Fruit fly (Drosophila melanogaster) whole organism, wandering third instar larva: Measurements from ENCODE around the gene Axs.

ENCODE experiments used
- CG32264 ChIP-seq: fragments of 200-800 bp; sonication (Bioruptor generic); optimal IDR thresholded peaks from 2 replicates; lab custom pipeline; 2016; ENCODE audit warnings: missing biosample characterization, missing genetic modification characterization
- Dfd ChIP-seq: fragments of >200 bp; optimal IDR thresholded peaks from 2 replicates; lab custom pipeline; 2017; ENCODE audit warnings: missing biosample characterization, missing genetic modification characterization
- Dif ChIP-seq: fragments of 200-275, 200-300 bp; sonication (Bioruptor generic); optimal IDR thresholded peaks from 2 replicates; lab custom pipeline; 2018; ENCODE audit warnings: missing biosample characterization, missing genetic modification characterization; ENCODE audit not compliant: partially characterized antibody
- GATAd ChIP-seq: sonication (Bioruptor generic); optimal IDR thresholded peaks from 2 replicates; lab custom pipeline; 2016; ENCODE audit warnings: missing biosample characterization, missing genetic modification characterization
- Hnf4 ChIP-seq: fragments of 200-800 bp; sonication (Bioruptor generic); optimal IDR thresholded peaks from 2 replicates; lab custom pipeline; 2016; ENCODE audit warnings: missing biosample characterization, mild to moderate bottlenecking, missing genetic modification characterization
- Hr78 ChIP-seq: fragments of >200 bp; optimal IDR thresholded peaks from 2 replicates; lab custom pipeline; 2017; ENCODE audit warnings: missing biosample characterization, missing genetic modification characterization
- Myc ChIP-seq: fragments of >200 bp; optimal IDR thresholded peaks from 2 replicates; lab custom pipeline; 2017
- N ChIP-seq: fragments of >200 bp; optimal IDR thresholded peaks from 2 replicates; lab custom pipeline; 2018; ENCODE audit warnings: missing biosample characterization, missing external identifiers, missing genetic modification characterization
- Rel ChIP-seq, 2 experiments: fragments of 200-800 bp; sonication (Bioruptor generic) in 1 of 2; optimal IDR thresholded peaks; 2 replicates in 1 of 2; 3 replicates in 1 of 2; lab custom pipeline; 2016 to 2019; ENCODE audit warnings: mild to moderate bottlenecking in 2 of 2, missing biosample characterization in 2 of 2, missing genetic modification characterization in 2 of 2, moderate library complexity in 1 of 2
- Vsx2 ChIP-seq: fragments of 200-300, 225-300 bp; sonication (Bioruptor generic); optimal IDR thresholded peaks from 2 replicates; lab custom pipeline; 2018; ENCODE audit warnings: missing biosample characterization, missing genetic modification characterization; ENCODE audit not compliant: partially characterized antibody
- brk ChIP-seq: fragments of 200-800 bp; sonication (Bioruptor generic); optimal IDR thresholded peaks from 2 replicates; lab custom pipeline; 2016; ENCODE audit warnings: missing biosample characterization, mild to moderate bottlenecking, missing genetic modification characterization
- dl ChIP-seq, 2 experiments: fragments of 175-275, 200-275 bp in 1 of 2; fragments of 200-275 bp in 1 of 2; sonication (Bioruptor generic); optimal IDR thresholded peaks; lab custom pipeline; 2018; ENCODE audit warnings: mild to moderate bottlenecking in 2 of 2, missing biosample characterization in 2 of 2, missing genetic modification characterization in 2 of 2, moderate library complexity in 2 of 2; ENCODE audit not compliant: partially characterized antibody in 2 of 2, insufficient read depth in 1 of 2
- dmrt93B ChIP-seq: fragments of 200-800 bp; sonication (Bioruptor generic); optimal IDR thresholded peaks from 2 replicates; lab custom pipeline; 2018; ENCODE audit warnings: missing biosample characterization, mild to moderate bottlenecking, missing genetic modification characterization
- ey ChIP-seq: fragments of 200-800 bp; sonication (Bioruptor generic); optimal IDR thresholded peaks from 2 replicates; lab custom pipeline; 2016; ENCODE audit warnings: missing biosample characterization, missing genetic modification characterization
- foxo ChIP-seq, 2 experiments: fragments of 200-800 bp; sonication (Bioruptor generic); optimal IDR thresholded peaks; 2 replicates in 1 of 2; 3 replicates in 1 of 2; lab custom pipeline; 2016 to 2017; ENCODE audit warnings: missing biosample characterization in 2 of 2, missing genetic modification characterization in 2 of 2
- fru ChIP-seq: fragments of 200-800 bp; sonication (Bioruptor generic); optimal IDR thresholded peaks from 3 replicates; lab custom pipeline; 2016; ENCODE audit warnings: missing biosample characterization, mild to moderate bottlenecking, missing genetic modification characterization
- h ChIP-seq: fragments of 200-800 bp; sonication (Bioruptor generic); optimal IDR thresholded peaks from 3 replicates; lab custom pipeline; 2016; ENCODE audit warnings: missing biosample characterization, mild to moderate bottlenecking, missing genetic modification characterization
- jim ChIP-seq: fragments of 175-275, 200-325 bp; sonication (Bioruptor generic); optimal IDR thresholded peaks from 2 replicates; lab custom pipeline; 2016; ENCODE audit warnings: missing biosample characterization, mild to moderate bottlenecking, missing genetic modification characterization
- psq ChIP-seq: fragments of 200-800 bp; sonication (Bioruptor generic); optimal IDR thresholded peaks from 3 replicates; lab custom pipeline; 2017; ENCODE audit warnings: missing biosample characterization, mild to moderate bottlenecking, missing genetic modification characterization, moderate library complexity
- sv ChIP-seq: fragments of 200-800 bp; sonication (Bioruptor generic); optimal IDR thresholded peaks from 3 replicates; lab custom pipeline; 2016; ENCODE audit warnings: missing biosample characterization, missing genetic modification characterization
- tai ChIP-seq: sonication (Bioruptor generic); optimal IDR thresholded peaks from 2 replicates; lab custom pipeline; 2016; ENCODE audit warnings: missing biosample characterization, missing genetic modification characterization
- usp ChIP-seq: fragments of >200 bp; optimal IDR thresholded peaks from 2 replicates; lab custom pipeline; 2017; ENCODE audit warnings: missing biosample characterization, missing genetic modification characterization
- woc ChIP-seq: sonication (Bioruptor generic); optimal IDR thresholded peaks from 2 replicates; lab custom pipeline; 2016; ENCODE audit warnings: missing biosample characterization, mild to moderate bottlenecking, missing genetic modification characterization

Gene Axs

DNA sequence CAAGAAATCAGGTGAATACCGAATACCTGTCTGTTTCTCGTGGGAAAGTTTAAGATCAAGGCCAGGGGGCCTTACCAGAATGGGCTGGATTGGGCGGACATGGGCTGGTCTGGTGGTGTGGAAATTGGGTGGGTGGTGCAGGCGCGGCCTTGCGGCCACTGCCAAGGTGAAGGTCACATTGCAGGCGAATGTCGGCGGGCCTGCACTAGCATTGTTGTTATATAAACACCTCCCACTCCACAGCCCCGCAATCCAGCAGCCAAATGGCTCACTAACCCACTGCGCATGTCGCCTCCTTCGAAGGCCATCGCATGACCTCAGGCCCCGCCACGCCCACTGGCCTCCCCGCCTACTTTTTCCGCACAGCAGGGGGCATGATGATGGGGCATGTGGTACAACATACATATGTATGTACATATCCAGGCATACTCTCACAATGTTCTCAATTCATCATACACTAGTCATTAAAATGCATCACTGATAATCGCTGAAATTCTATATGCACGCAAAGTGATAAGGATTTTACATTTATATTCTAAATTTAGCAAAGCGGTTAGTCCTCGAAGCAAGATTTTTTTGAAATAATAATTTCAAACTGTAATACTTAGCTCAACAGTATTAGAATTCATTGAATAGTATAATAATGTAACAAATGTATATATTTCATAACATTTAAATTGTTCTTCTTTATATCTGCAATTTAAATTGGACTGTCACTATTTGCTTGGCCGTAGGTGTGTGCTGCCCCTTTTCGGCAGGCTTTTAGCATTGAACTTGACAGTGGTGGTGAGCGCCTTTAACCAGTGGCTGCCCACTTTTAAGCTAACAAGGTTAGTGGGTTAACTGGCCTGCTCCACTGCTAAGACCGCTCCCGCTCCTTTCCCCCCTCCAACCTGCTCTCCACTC, 13.2 kb upstream of the Axs start:
- TF ChIP-seq sv (GFP tag; lab: Kevin White, UChicago) (no peak), jim (GFP tag; lab: Kevin White, UChicago) (no peak), N (GFP tag; lab: Kevin White, UChicago) (no peak), Hr78 (GFP tag; lab: Kevin White, UChicago) (no peak), psq (no peak), usp (GFP tag; lab: Kevin White, UChicago) (no peak), Dfd (no peak), brk (GFP tag; lab: Kevin White, UChicago) (no peak)
- TF ChIP-seq, all 38 proteins: peak for 0

dm6 chrX:16695658-16696181, 12.0 kb upstream of the Axs start, which contains the start of gene CG4678:
TSS of gene CG4678 (plus strand) at chrX:16696131.
- TF ChIP-seq Vsx2 (GFP tag; lab: Kevin White, UChicago) (peak; percentile 66), dl (GFP tag; optimal IDR thresholded peaks at IDR 0.05; lab: Kevin White, UChicago; ENCODE audit: insufficient read depth in 1 of 2, partially characterized antibody in 2 of 2) (peak; percentile 53 to 80), Hnf4 (GFP tag; lab: Kevin White, UChicago) (no peak), Dif (GFP tag; lab: Kevin White, UChicago) (peak; percentile 96)

DNA sequence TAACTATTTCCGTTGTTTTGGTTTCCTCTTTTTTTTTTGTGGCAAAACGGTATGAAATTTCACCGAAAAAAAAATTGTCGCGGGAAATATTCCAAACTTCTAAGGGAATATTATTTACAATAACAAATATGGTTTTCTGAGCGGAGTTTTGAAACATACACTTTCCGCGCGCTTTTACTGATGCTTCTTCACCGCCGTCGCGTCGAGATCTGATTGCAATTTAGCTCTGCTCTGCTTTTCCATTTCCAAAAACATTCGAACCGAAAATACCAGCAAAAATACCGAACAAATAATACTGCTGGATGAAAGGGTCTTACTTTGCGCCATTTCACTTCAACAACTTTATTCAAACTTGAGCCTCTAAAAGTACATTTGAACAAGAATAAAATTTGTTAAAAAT, 11.3 kb upstream of the Axs start, which contains the start of gene Septin4:
Septin4 (minus strand) TSS at position 215 of the 400 bp plus-strand sequence.
- no peak for TF ChIP-seq Myc (lab: Kevin White, UChicago)
- no peak for TF ChIP-seq dl (GFP tag; optimal IDR thresholded peaks at IDR 0.05; lab: Kevin White, UChicago; ENCODE audit: insufficient read depth in 1 of 2, partially characterized antibody in 2 of 2)
- no peak for TF ChIP-seq ey (GFP tag; lab: Kevin White, UChicago)
- no peak for TF ChIP-seq dmrt93B (GFP tag; lab: Kevin White, UChicago)
- TF ChIP-seq brk (GFP tag; lab: Kevin White, UChicago) = no peak
- TF ChIP-seq jim (GFP tag; lab: Kevin White, UChicago) = no peak
- no peak for TF ChIP-seq GATAd (GFP tag; lab: Kevin White, UChicago)
- TF ChIP-seq woc (GFP tag; lab: Kevin White, UChicago) = no peak
- TF ChIP-seq fru (GFP tag; lab: Kevin White, UChicago) = no peak
- no peak for TF ChIP-seq CG32264 (GFP tag; lab: Kevin White, UChicago)
- no peak for TF ChIP-seq Hr78 (GFP tag; lab: Kevin White, UChicago)

DNA sequence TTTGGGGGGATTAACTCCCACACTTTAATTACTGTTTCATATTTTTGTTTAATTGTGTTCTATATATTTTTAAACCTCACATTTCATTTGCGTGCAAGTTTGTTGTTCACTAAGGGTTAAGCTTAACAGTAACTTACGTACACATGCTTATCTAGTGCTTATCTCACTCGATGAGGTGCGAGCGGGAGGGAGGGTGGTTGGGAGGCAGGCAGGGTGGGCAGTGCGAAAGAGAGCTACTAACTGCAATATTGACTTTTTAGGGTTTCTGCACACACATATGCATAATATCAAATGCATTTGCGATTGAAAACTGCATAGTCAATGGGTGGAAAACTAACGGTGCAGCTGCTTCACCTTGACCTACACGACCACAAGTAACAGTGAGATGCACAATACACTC, 10.8 kb upstream of the Axs start:
- TF ChIP-seq jim (GFP tag; lab: Kevin White, UChicago) (no peak), brk (GFP tag; lab: Kevin White, UChicago) (no peak), fru (GFP tag; lab: Kevin White, UChicago) (peak; percentile 23)

dm6 chrX:16693805-16694387, 10.2 kb upstream of the Axs start:
- TF ChIP-seq dl (GFP tag; optimal IDR thresholded peaks at IDR 0.05; lab: Kevin White, UChicago; ENCODE audit: insufficient read depth in 1 of 2, partially characterized antibody in 2 of 2) (no peak), Myc (lab: Kevin White, UChicago) (no peak), dmrt93B (GFP tag; lab: Kevin White, UChicago) (no peak), Rel (GFP tag; optimal IDR thresholded peaks at IDR 0.05; lab: Kevin White, UChicago) (no peak), Rel (tag; optimal IDR thresholded peaks at IDR 0.05; lab: Kevin White, UChicago) (no peak), tai (no peak)
- TF ChIP-seq, all 38 proteins: peak for 0

- TF ChIP-seq h (no peak), foxo (GFP tag; optimal IDR thresholded peaks at IDR 0.05; lab: Kevin White, UChicago) (peak in 1 of 2 experiments; percentile 4)
Measured at dm6 chrX:16692325-16692724, 8.6 kb upstream of the Axs start.
